Fruit fly (Drosophila melanogaster) whole organism, embryonic: ENCODE results near the gene CG3434.

ENCODE experiments used
- Blimp-1 ChIP-seq: fragments of 200-800 bp; sonication (Bioruptor generic); optimal IDR thresholded peaks from 3 replicates; lab custom pipeline; 2018; ENCODE audit warnings: missing biosample characterization, missing genetic modification characterization, mild to moderate bottlenecking, moderate library complexity, missing genetic modification reagents
- CG11085 ChIP-seq: fragments of 200-800 bp; sonication (Bioruptor generic); IDR thresholded peaks from 2 replicates; pipeline ENCODE4 v1.3.6; 2022; ENCODE audit warnings: missing biosample characterization, missing genetic modification characterization
- CG11247 ChIP-seq: fragments of 200-800 bp; sonication (Bioruptor generic); IDR thresholded peaks from 2 replicates; pipeline ENCODE4 v1.3.6; 2022; ENCODE audit warnings: missing biosample characterization, missing genetic modification characterization
- CG1233 ChIP-seq: fragments of 200-800 bp; sonication (Bioruptor generic); optimal IDR thresholded peaks from 4 replicates; lab custom pipeline; 2018; ENCODE audit warnings: missing biosample characterization, mild to moderate bottlenecking, missing genetic modification characterization
- CG14667 ChIP-seq: fragments of 200-800 bp; sonication (Bioruptor generic); IDR thresholded peaks from 2 replicates; pipeline ENCODE4 v1.3.6; 2022; ENCODE audit warnings: missing biosample characterization, missing genetic modification characterization
- CG16779 ChIP-seq: fragments of 200-800 bp; sonication (Bioruptor generic); IDR thresholded peaks from 2 replicates; pipeline ENCODE4 v1.3.6; 2022; ENCODE audit warnings: missing biosample characterization, missing genetic modification characterization
- CG17186 ChIP-seq: fragments of 200-800 bp; sonication (Bioruptor generic); optimal IDR thresholded peaks from 3 replicates; lab custom pipeline; 2017; ENCODE audit warnings: missing biosample characterization, missing genetic modification reagents, missing genetic modification characterization
- CG1792 ChIP-seq: fragments of 200-800 bp; sonication (Bioruptor generic); optimal IDR thresholded peaks from 2 replicates; lab custom pipeline; 2016; ENCODE audit warnings: missing biosample characterization, missing genetic modification characterization
- CG2199 ChIP-seq: fragments of 200-800 bp; sonication (Bioruptor generic); IDR thresholded peaks from 3 replicates; pipeline ENCODE4 v1.3.6; 2022; ENCODE audit warnings: missing biosample characterization, missing genetic modification characterization
- CG31388 ChIP-seq: fragments of 200-800 bp; sonication (Bioruptor generic); optimal IDR thresholded peaks from 2 replicates; lab custom pipeline; 2016; ENCODE audit warnings: missing biosample characterization, missing genetic modification characterization
- CG3407 ChIP-seq: fragments of 200-800 bp; sonication (Bioruptor generic); optimal IDR thresholded peaks from 2 replicates; lab custom pipeline; 2018; ENCODE audit warnings: missing biosample characterization, mild to moderate bottlenecking, missing genetic modification characterization
- CG34224 ChIP-seq: fragments of 200-800 bp; sonication (Bioruptor generic); IDR thresholded peaks from 3 replicates; pipeline ENCODE4 v1.3.6; 2022; ENCODE audit warnings: missing biosample characterization, missing genetic modification characterization; ENCODE audit not compliant: partially characterized antibody
- CG4282 ChIP-seq: fragments of 200-800 bp; sonication (Bioruptor generic); optimal IDR thresholded peaks from 2 replicates; lab custom pipeline; 2016; ENCODE audit warnings: missing biosample characterization, missing genetic modification characterization
- CG5245 ChIP-seq: fragments of 200-800 bp; sonication (Bioruptor generic); optimal IDR thresholded peaks from 3 replicates; lab custom pipeline; 2016; ENCODE audit warnings: missing biosample characterization, missing genetic modification characterization
- CG6765 ChIP-seq: fragments of 200-800 bp; sonication (Bioruptor generic); optimal IDR thresholded peaks from 3 replicates; lab custom pipeline; 2017; ENCODE audit warnings: missing biosample characterization, mild to moderate bottlenecking, missing genetic modification characterization
- CG7745 ChIP-seq: fragments of 200-800 bp; sonication (Bioruptor generic); optimal IDR thresholded peaks from 2 replicates; lab custom pipeline; 2018; ENCODE audit warnings: missing biosample characterization, mild to moderate bottlenecking, missing genetic modification characterization, moderate library complexity
- CG8290 ChIP-seq, 3 experiments: fragments of 200-800 bp; sonication (Bioruptor generic); optimal IDR thresholded peaks; 2 replicates each; lab custom pipeline; 2016 to 2019; ENCODE audit warnings: missing biosample characterization in 3 of 3, missing genetic modification characterization in 3 of 3, mild to moderate bottlenecking in 2 of 3, moderate library complexity in 1 of 3
- CHES-1-like ChIP-seq: fragments of 200-800 bp; sonication (Bioruptor generic); optimal IDR thresholded peaks from 2 replicates; lab custom pipeline; 2016; ENCODE audit warnings: missing biosample characterization, missing genetic modification characterization
- D ChIP-seq, 2 experiments: fragments of 200-800 bp in 1 of 2; fragments of >200 bp in 1 of 2; sonication (Bioruptor generic) in 1 of 2; optimal IDR thresholded peaks; 2 replicates in 1 of 2; 3 replicates in 1 of 2; lab custom pipeline; 2017; ENCODE audit warnings: mild to moderate bottlenecking in 1 of 2, missing biosample characterization in 1 of 2, missing genetic modification characterization in 1 of 2, missing genetic modification reagents in 1 of 2
- Drgx ChIP-seq: fragments of 200-800 bp; sonication (Bioruptor generic); IDR thresholded peaks from 2 replicates; pipeline ENCODE4 v1.3.6; 2022; ENCODE audit warnings: missing biosample characterization, missing genetic modification characterization
- Elba2 ChIP-seq: fragments of 200-800 bp; sonication (Bioruptor generic); optimal IDR thresholded peaks from 3 replicates; lab custom pipeline; 2016; ENCODE audit warnings: missing biosample characterization, missing genetic modification characterization
- HmgZ ChIP-seq: fragments of 200-800 bp; sonication (Bioruptor generic); optimal IDR thresholded peaks from 2 replicates; lab custom pipeline; 2018; ENCODE audit warnings: missing biosample characterization, mild to moderate bottlenecking, missing genetic modification characterization
- Hmx ChIP-seq: fragments of 200-800 bp; sonication (Bioruptor generic); optimal IDR thresholded peaks from 2 replicates; lab custom pipeline; 2016; ENCODE audit warnings: missing biosample characterization, missing genetic modification characterization
- MESR4 ChIP-seq: fragments of 200-800 bp; sonication (Bioruptor generic); optimal IDR thresholded peaks from 2 replicates; lab custom pipeline; 2018; ENCODE audit warnings: missing biosample characterization, mild to moderate bottlenecking, missing genetic modification characterization, moderate library complexity
- MTF-1 ChIP-seq: fragments of 200-800 bp; sonication (Bioruptor generic); optimal IDR thresholded peaks from 2 replicates; lab custom pipeline; 2018; ENCODE audit warnings: missing biosample characterization, mild to moderate bottlenecking, missing genetic modification characterization, borderline replicate concordance
- Rfx ChIP-seq: fragments of 200-800 bp; sonication (Bioruptor generic); IDR thresholded peaks from 2 replicates; pipeline ENCODE4 v1.3.6; 2022; ENCODE audit warnings: missing biosample characterization, missing genetic modification characterization
- Xrp1 ChIP-seq: fragments of 200-800 bp; sonication (Bioruptor generic); IDR thresholded peaks from 2 replicates; pipeline ENCODE4 v1.3.6; 2022; ENCODE audit warnings: missing biosample characterization, missing genetic modification characterization
- al ChIP-seq: fragments of 200-800 bp; sonication (Bioruptor generic); IDR thresholded peaks from 2 replicates; pipeline ENCODE4 v1.3.6; 2022; ENCODE audit warnings: missing biosample characterization, missing genetic modification characterization
- az2 ChIP-seq: fragments of 200-800 bp; sonication (Bioruptor generic); optimal IDR thresholded peaks from 3 replicates; lab custom pipeline; 2016; ENCODE audit warnings: missing biosample characterization, missing genetic modification characterization
- bbx ChIP-seq: fragments of 200-800 bp; sonication (Bioruptor generic); IDR thresholded peaks from 2 replicates; pipeline ENCODE4 v1.3.6; 2022; ENCODE audit warnings: missing biosample characterization, missing genetic modification characterization; ENCODE audit not compliant: partially characterized antibody
- danr ChIP-seq: fragments of 200-800 bp; sonication (Bioruptor generic); IDR thresholded peaks from 2 replicates; pipeline ENCODE4 v1.3.6; 2022; ENCODE audit warnings: missing biosample characterization, missing genetic modification characterization
- dm ChIP-seq: fragments of 200-800 bp; sonication (Bioruptor generic); optimal IDR thresholded peaks from 3 replicates; lab custom pipeline; 2016; ENCODE audit warnings: missing biosample characterization, missing genetic modification characterization
- eve ChIP-seq, 2 experiments: fragments of >200 bp; optimal IDR thresholded peaks; 2 replicates each; lab custom pipeline; 2017; ENCODE audit warnings: missing biosample characterization in 2 of 2, missing genetic modification characterization in 2 of 2
- ewg ChIP-seq: fragments of 200-800 bp; sonication (Bioruptor generic); optimal IDR thresholded peaks from 3 replicates; lab custom pipeline; 2017; ENCODE audit warnings: mild to moderate bottlenecking, missing biosample characterization, missing genetic modification reagents, missing genetic modification characterization
- fd64A ChIP-seq: fragments of 200-800 bp; sonication (Bioruptor generic); optimal IDR thresholded peaks from 3 replicates; lab custom pipeline; 2018; ENCODE audit warnings: missing biosample characterization, mild to moderate bottlenecking, missing genetic modification characterization
- gce ChIP-seq: fragments of 200-800 bp; sonication (Bioruptor generic); IDR thresholded peaks from 3 replicates; pipeline ENCODE4 v1.3.6; 2022; ENCODE audit warnings: missing biosample characterization, missing genetic modification characterization
- gcm ChIP-seq: fragments of 200-800 bp; sonication (Bioruptor generic); optimal IDR thresholded peaks from 2 replicates; lab custom pipeline; 2019; ENCODE audit warnings: missing biosample characterization, mild to moderate bottlenecking, missing genetic modification characterization, moderate library complexity
- ham ChIP-seq: fragments of 200-800 bp; sonication (Bioruptor generic); IDR thresholded peaks from 2 replicates; pipeline ENCODE4 v1.3.6; 2022; ENCODE audit warnings: missing biosample characterization, missing genetic modification characterization
- jigr1 ChIP-seq: fragments of 200-800 bp; sonication (Bioruptor generic); IDR thresholded peaks from 3 replicates; pipeline ENCODE4 v1.3.6; 2022; ENCODE audit warnings: missing biosample characterization, missing genetic modification characterization
- lov ChIP-seq, 2 experiments: fragments of 200-800 bp in 1 of 2; fragments of >200 bp in 1 of 2; sonication (Bioruptor generic) in 1 of 2; IDR thresholded peaks in 1 of 2; optimal IDR thresholded peaks in 1 of 2; 2 replicates in 1 of 2; 3 replicates in 1 of 2; pipeline versions ENCODE4 v1.3.6 to Lab custom; 2017 to 2022; ENCODE audit warnings: missing biosample characterization in 1 of 2, missing genetic modification characterization in 1 of 2
- maf-S ChIP-seq: fragments of 200-800 bp; sonication (Bioruptor generic); optimal IDR thresholded peaks from 2 replicates; lab custom pipeline; 2016; ENCODE audit warnings: missing biosample characterization, missing genetic modification characterization
- mam ChIP-seq: fragments of 200-800 bp; sonication (Bioruptor generic); optimal IDR thresholded peaks from 3 replicates; lab custom pipeline; 2016; ENCODE audit warnings: missing biosample characterization, missing genetic modification characterization
- otp ChIP-seq: fragments of 200-800 bp; sonication (Bioruptor generic); IDR thresholded peaks from 3 replicates; pipeline ENCODE4, ENCODE4 v1.3.6; 2022; ENCODE audit warnings: missing biosample characterization, missing genetic modification characterization
- p53 ChIP-seq: fragments of 200-800 bp; sonication (Bioruptor generic); optimal IDR thresholded peaks from 2 replicates; lab custom pipeline; 2016; ENCODE audit warnings: missing biosample characterization, missing genetic modification characterization
- phol ChIP-seq: fragments of 200-800 bp; sonication (Bioruptor generic); optimal IDR thresholded peaks from 3 replicates; lab custom pipeline; 2018; ENCODE audit warnings: missing biosample characterization, mild to moderate bottlenecking, missing genetic modification characterization, moderate library complexity
- slbo ChIP-seq: fragments of 200-800 bp; sonication (Bioruptor generic); IDR thresholded peaks from 2 replicates; pipeline ENCODE4 v1.3.6; 2022; ENCODE audit warnings: missing biosample characterization, missing genetic modification characterization
- trem ChIP-seq: fragments of 200-800 bp; optimal IDR thresholded peaks from 3 replicates; lab custom pipeline; 2019; ENCODE audit warnings: missing biosample characterization, mild to moderate bottlenecking, missing genetic modification characterization, moderate library complexity
- twi ChIP-seq: fragments of 200-800 bp; optimal IDR thresholded peaks from 2 replicates; lab custom pipeline; 2019; ENCODE audit warnings: missing biosample characterization, mild to moderate bottlenecking, missing genetic modification characterization, moderate library complexity
- zfh1 ChIP-seq: fragments of 200-800 bp; sonication (Bioruptor generic); IDR thresholded peaks from 3 replicates; pipeline ENCODE4 v1.3.6; 2022; ENCODE audit warnings: missing biosample characterization, missing genetic modification characterization

Gene CG3434

dm6 chr3L:9451522-9452118, 9.0 kb downstream of the CG3434 start, which contains the start of the genes CG3448 and ghi (continued):
- TF ChIP-seq CG17186 (GFP tag; lab: Kevin White, UChicago) = peak; percentile 22
- TF ChIP-seq zfh1 = peak; percentile 67
- TF ChIP-seq Drgx = peak; percentile 42
- TF ChIP-seq CG5245 (GFP tag; lab: Kevin White, UChicago) = peak; percentile 36
- peak; percentile 65 for TF ChIP-seq Blimp-1
- peak; percentile 62 for TF ChIP-seq gcm
- peak; percentile 84 for TF ChIP-seq trem
- TF ChIP-seq MTF-1 = no peak
- no peak for TF ChIP-seq otp (GFP tag; lab: Robert Waterston, UW)
- TF ChIP-seq phol (tag; lab: Kevin White, UChicago) = peak; percentile 87
- TF ChIP-seq lov (optimal IDR thresholded peaks at IDR 0.05; lab: Kevin White, UChicago) = no peak
- TF ChIP-seq lov (GFP tag; IDR thresholded peaks at IDR 0.05; lab: Robert Waterston, UW) = no peak
- peak; percentile 75 for TF ChIP-seq MESR4 (GFP tag; lab: Kevin White, UChicago)
- TF ChIP-seq CG6765 = no peak
- no peak for TF ChIP-seq gce
- TF ChIP-seq CG11085 (GFP tag; lab: Robert Waterston, UW) = peak; percentile 19; the same call in 1 of the 2 replicates
- no peak for TF ChIP-seq ham (GFP tag; lab: Robert Waterston, UW)
- TF ChIP-seq CHES-1-like = peak; percentile 28
- TF ChIP-seq twi (tag; lab: Kevin White, UChicago) = peak; percentile 13
- TF ChIP-seq danr (GFP tag; lab: Robert Waterston, UW) = 0 out of 2 replicates have a peak, but pooled peaks have one; percentile 6
- peak; percentile 69 for TF ChIP-seq CG1233 (GFP tag; lab: Kevin White, UChicago)
- TF ChIP-seq mam (GFP tag; lab: Kevin White, UChicago) = peak; percentile 59
- peak; percentile 3 for TF ChIP-seq CG8290 (GFP tag; optimal IDR thresholded peaks at IDR 0.05; lab: Kevin White, UChicago)
- peak in 1 of 2 experiments; percentile 65 for TF ChIP-seq CG8290 (tag; optimal IDR thresholded peaks at IDR 0.05; lab: Kevin White, UChicago)
- no peak for TF ChIP-seq jigr1 (GFP tag; lab: Robert Waterston, UW)
- TF ChIP-seq CG16779 (GFP tag; lab: Robert Waterston, UW) = no peak
- TF ChIP-seq Elba2 (GFP tag; lab: Kevin White, UChicago) = peak; percentile 17
- TF ChIP-seq HmgZ (tag; lab: Kevin White, UChicago) = peak; percentile 74
- no peak for TF ChIP-seq CG1792 (GFP tag; lab: Kevin White, UChicago)
- TF ChIP-seq CG34224 (GFP tag; lab: Robert Waterston, UW) = peak; percentile 74
- peak; percentile 15 for TF ChIP-seq dm (GFP tag; lab: Kevin White, UChicago)
- no peak for TF ChIP-seq p53 (GFP tag; lab: Kevin White, UChicago)
- TF ChIP-seq CG3407 (GFP tag; lab: Kevin White, UChicago) = no peak
- TF ChIP-seq D (optimal IDR thresholded peaks at IDR 0.05; lab: Kevin White, UChicago) = no peak
- peak; percentile 37 for TF ChIP-seq D (GFP tag; optimal IDR thresholded peaks at IDR 0.05; lab: Kevin White, UChicago)
- TF ChIP-seq Xrp1 (GFP tag; lab: Robert Waterston, UW) = peak; percentile 76
- no peak for TF ChIP-seq CG2199 (GFP tag; lab: Robert Waterston, UW)
- TF ChIP-seq bbx (GFP tag; lab: Robert Waterston, UW) = peak; percentile 80
- peak; percentile 59; the same call in 1 of the 2 replicates for TF ChIP-seq al (GFP tag; lab: Robert Waterston, UW)
- TF ChIP-seq eve (GFP tag; optimal IDR thresholded peaks at IDR 0.05; lab: Kevin White, UChicago) = no peak
- TF ChIP-seq CG4282 (GFP tag; lab: Kevin White, UChicago) = no peak
- peak; percentile 28 for TF ChIP-seq ewg (GFP tag; lab: Kevin White, UChicago)
- peak; percentile 3 for TF ChIP-seq az2 (GFP tag; lab: Kevin White, UChicago)
- no peak for TF ChIP-seq CG14667
- no peak for TF ChIP-seq Hmx (GFP tag; lab: Kevin White, UChicago)
- no peak for TF ChIP-seq fd64A (GFP tag; lab: Kevin White, UChicago)
- TF ChIP-seq CG7745 (tag; lab: Kevin White, UChicago) = no peak
- no peak for TF ChIP-seq maf-S (GFP tag; lab: Kevin White, UChicago)
- TF ChIP-seq Rfx = peak; percentile 64
- TF ChIP-seq CG31388 = no peak
- peak; percentile 36; the same call in 1 of the 2 replicates for TF ChIP-seq slbo
- peak; percentile 63; the same call in 1 of the 2 replicates for TF ChIP-seq CG11247 (GFP tag; lab: Robert Waterston, UW)
